Worm (Caenorhabditis elegans) whole organism, young adult: Measurements from ENCODE around the gene C52G5.3.

Experiments used
- C17E4.6 ChIP-seq: fragments of 200-800 bp; sonication (Bioruptor generic); IDR thresholded peaks from 2 replicates; pipeline ENCODE4 v1.3.6; 2022; ENCODE audit warnings: missing genetic modification reagents, missing genetic modification characterization, missing compliant biosample characterization
- D2030.7 ChIP-seq: fragments of 200-800 bp; sonication (Bioruptor generic); IDR thresholded peaks from 2 replicates; pipeline ENCODE4 v1.3.6; 2022; ENCODE audit warnings: missing genetic modification reagents, missing genetic modification characterization, missing compliant biosample characterization
- F22D6.2 ChIP-seq: sonication (generic microtip); optimal IDR thresholded peaks from 2 replicates; lab custom pipeline; 2016; ENCODE audit warnings: mild to moderate bottlenecking, missing genetic modification characterization, missing compliant biosample characterization
- F37B4.10 ChIP-seq: fragments of 200-800 bp; sonication (Bioruptor generic); IDR thresholded peaks from 2 replicates; pipeline ENCODE4 v1.3.6; 2022; ENCODE audit warnings: missing genetic modification characterization, missing compliant biosample characterization
- F49E8.2 ChIP-seq: sonication (generic microtip); optimal IDR thresholded peaks from 3 replicates; lab custom pipeline; 2017; ENCODE audit warnings: missing genetic modification characterization, mild to moderate bottlenecking, missing compliant biosample characterization, antibody characterized with exemption, moderate library complexity; ENCODE audit not compliant: insufficient read depth
- F55B11.4 ChIP-seq: sonication (generic microtip); optimal IDR thresholded peaks from 2 replicates; lab custom pipeline; 2016; ENCODE audit warnings: missing compliant biosample characterization, missing genetic modification characterization, borderline replicate concordance; ENCODE audit not compliant: insufficient read depth
- F57C9.4 ChIP-seq: sonication (generic microtip); optimal IDR thresholded peaks from 2 replicates; lab custom pipeline; 2017; ENCODE audit warnings: mild to moderate bottlenecking, missing genetic modification characterization, missing compliant biosample characterization
- T26A5.8 ChIP-seq: sonication (generic microtip); optimal IDR thresholded peaks from 2 replicates; lab custom pipeline; 2016; ENCODE audit warnings: missing genetic modification characterization, missing compliant biosample characterization
- Y53G8AR.9 ChIP-seq: fragments of 200-800 bp; sonication (Bioruptor generic); conservative IDR thresholded peaks from 2 replicates; pipeline ENCODE4 v1.3.6; 2022; ENCODE audit warnings: missing genetic modification reagents, missing genetic modification characterization, missing compliant biosample characterization
- Y67H2A.10 ChIP-seq: fragments of 200-800 bp; sonication (Bioruptor generic); conservative IDR thresholded peaks from 2 replicates; pipeline ENCODE4 v1.3.6; 2022; ENCODE audit warnings: missing genetic modification reagents, missing genetic modification characterization, missing compliant biosample characterization
- Y95B8A.8 ChIP-seq: fragments of 200-800 bp; sonication (Bioruptor generic); IDR thresholded peaks from 2 replicates; pipeline ENCODE4 v1.3.6; 2022; ENCODE audit warnings: missing genetic modification reagents, missing genetic modification characterization, missing compliant biosample characterization
- akir-1 ChIP-seq: fragments of 200-800 bp; sonication (Bioruptor generic); optimal IDR thresholded peaks from 2 replicates; lab custom pipeline; 2018; ENCODE audit warnings: mild to moderate bottlenecking, missing genetic modification characterization, moderate library complexity, missing compliant biosample characterization
- cebp-1 ChIP-seq, 2 experiments: fragments of 200-800 bp in 1 of 2; sonication (Bioruptor generic) in 1 of 2; sonication (generic microtip) in 1 of 2; IDR thresholded peaks in 1 of 2; optimal IDR thresholded peaks in 1 of 2; 2 replicates each; pipeline versions ENCODE4 v1.3.6 to Lab custom; 2017 to 2022; ENCODE audit warnings: missing compliant biosample characterization in 2 of 2, missing genetic modification characterization in 2 of 2, mild to moderate bottlenecking in 1 of 2, missing genetic modification reagents in 1 of 2, moderate library complexity in 1 of 2
- ceh-91 ChIP-seq: fragments of 200-800 bp; sonication (Bioruptor generic); IDR thresholded peaks from 2 replicates; pipeline ENCODE4 v1.3.6; 2022; ENCODE audit warnings: missing genetic modification reagents, missing genetic modification characterization, missing compliant biosample characterization
- die-1 ChIP-seq: sonication (generic microtip); optimal IDR thresholded peaks from 2 replicates; lab custom pipeline; 2016; ENCODE audit warnings: missing genotype, mild to moderate bottlenecking, missing genetic modification characterization, missing compliant biosample characterization
- dpff-1 ChIP-seq: sonication (generic microtip); optimal IDR thresholded peaks from 2 replicates; lab custom pipeline; 2017; ENCODE audit warnings: mild to moderate bottlenecking, missing genetic modification characterization, missing compliant biosample characterization
- egl-18 ChIP-seq: fragments of 200-800 bp; sonication (Bioruptor generic); IDR thresholded peaks from 2 replicates; pipeline ENCODE4 v1.3.6; 2022; ENCODE audit warnings: missing genetic modification reagents, missing genetic modification characterization, missing compliant biosample characterization
- gei-17 ChIP-seq: fragments of 200-800 bp; sonication (Bioruptor generic); optimal IDR thresholded peaks from 2 replicates; lab custom pipeline; 2018; ENCODE audit warnings: mild to moderate bottlenecking, missing genetic modification characterization, missing compliant biosample characterization
- him-1 ChIP-seq: sonication (generic microtip); optimal IDR thresholded peaks from 2 replicates; lab custom pipeline; 2016; ENCODE audit warnings: missing genotype, missing genetic modification reagents, missing genetic modification characterization, missing compliant biosample characterization
- hlh-12 ChIP-seq: sonication (generic microtip); optimal IDR thresholded peaks from 2 replicates; lab custom pipeline; 2016; ENCODE audit warnings: missing genetic modification characterization, missing compliant biosample characterization
- hmg-20 ChIP-seq: fragments of 200-800 bp; sonication (Bioruptor generic); IDR thresholded peaks from 2 replicates; pipeline ENCODE4 v1.3.6; 2022; ENCODE audit warnings: missing genetic modification reagents, missing genetic modification characterization, missing compliant biosample characterization
- lir-1 ChIP-seq: fragments of 200-800 bp; sonication (Bioruptor generic); conservative IDR thresholded peaks from 2 replicates; pipeline ENCODE4 v1.3.6; 2022; ENCODE audit warnings: missing genetic modification reagents, missing genetic modification characterization, missing compliant biosample characterization
- lsl-1 ChIP-seq: fragments of 200-800 bp; sonication (Bioruptor generic); optimal IDR thresholded peaks from 2 replicates; lab custom pipeline; 2018; ENCODE audit warnings: mild to moderate bottlenecking, missing genetic modification characterization, moderate library complexity, missing compliant biosample characterization
- lsy-27 ChIP-seq: sonication (generic microtip); optimal IDR thresholded peaks from 2 replicates; lab custom pipeline; 2017; ENCODE audit warnings: missing genetic modification characterization, mild to moderate bottlenecking, missing compliant biosample characterization, antibody characterized with exemption, missing genotype, borderline replicate concordance; ENCODE audit not compliant: insufficient read depth
- madf-6 ChIP-seq: fragments of 200-800 bp; sonication (Bioruptor generic); IDR thresholded peaks from 2 replicates; pipeline ENCODE4 v1.3.6; 2022; ENCODE audit warnings: missing genetic modification reagents, missing genetic modification characterization, missing compliant biosample characterization
- mxl-1 ChIP-seq: sonication (generic microtip); optimal IDR thresholded peaks from 2 replicates; lab custom pipeline; 2016; ENCODE audit warnings: missing genetic modification characterization, missing compliant biosample characterization
- nfya-2 ChIP-seq: fragments of 200-800 bp; sonication (Bioruptor generic); IDR thresholded peaks from 2 replicates; pipeline ENCODE4 v1.3.6; 2022; ENCODE audit warnings: missing genetic modification reagents, missing genetic modification characterization, missing compliant biosample characterization
- nhr-27 ChIP-seq: fragments of 200-800 bp; sonication (Bioruptor generic); optimal IDR thresholded peaks from 2 replicates; lab custom pipeline; 2018; ENCODE audit warnings: mild to moderate bottlenecking, missing genetic modification characterization, moderate library complexity, missing compliant biosample characterization
- nhr-80 ChIP-seq: sonication (generic microtip); optimal IDR thresholded peaks from 2 replicates; lab custom pipeline; 2016; ENCODE audit warnings: missing genetic modification characterization, missing compliant biosample characterization
- sdz-38 ChIP-seq: sonication (generic microtip); optimal IDR thresholded peaks from 2 replicates; lab custom pipeline; 2016; ENCODE audit warnings: missing genotype, missing genetic modification characterization, missing compliant biosample characterization
- snpc-4 ChIP-seq, 5 experiments: fragments of 150-350 bp in 1 of 5; sonication (generic microtip) in 4 of 5; optimal IDR thresholded peaks; 2 replicates each; lab custom pipeline; 2014 to 2018; ENCODE audit warnings: missing genetic modification characterization in 5 of 5, missing biosample characterization in 3 of 5, antibody characterized with exemption in 2 of 5, mild to moderate bottlenecking in 2 of 5, missing compliant biosample characterization in 2 of 5, missing genotype in 2 of 5, moderate library complexity in 2 of 5, missing genetic modification reagents in 1 of 5
- somi-1 ChIP-seq: fragments of 200-800 bp; sonication (Bioruptor generic); optimal IDR thresholded peaks from 2 replicates; lab custom pipeline; 2018; ENCODE audit warnings: mild to moderate bottlenecking, missing genetic modification characterization, missing compliant biosample characterization
- xnd-1 ChIP-seq: sonication (generic microtip); optimal IDR thresholded peaks from 2 replicates; lab custom pipeline; 2016; ENCODE audit warnings: missing genotype, missing genetic modification reagents, missing genetic modification characterization, missing compliant biosample characterization
- ztf-22 ChIP-seq: fragments of 200-800 bp; sonication (Bioruptor generic); optimal IDR thresholded peaks from 2 replicates; lab custom pipeline; 2018; ENCODE audit warnings: mild to moderate bottlenecking, missing genetic modification characterization, moderate library complexity, missing compliant biosample characterization
- ztf-25 ChIP-seq: fragments of 200-800 bp; sonication (Bioruptor generic); IDR thresholded peaks from 2 replicates; pipeline ENCODE4 v1.3.6; 2022; ENCODE audit warnings: missing genetic modification reagents, missing genetic modification characterization, missing compliant biosample characterization
- ztf-26 ChIP-seq: sonication (generic microtip); optimal IDR thresholded peaks from 2 replicates; lab custom pipeline; 2017; ENCODE audit warnings: missing genetic modification characterization, missing compliant biosample characterization

Gene C52G5.3

DNA sequence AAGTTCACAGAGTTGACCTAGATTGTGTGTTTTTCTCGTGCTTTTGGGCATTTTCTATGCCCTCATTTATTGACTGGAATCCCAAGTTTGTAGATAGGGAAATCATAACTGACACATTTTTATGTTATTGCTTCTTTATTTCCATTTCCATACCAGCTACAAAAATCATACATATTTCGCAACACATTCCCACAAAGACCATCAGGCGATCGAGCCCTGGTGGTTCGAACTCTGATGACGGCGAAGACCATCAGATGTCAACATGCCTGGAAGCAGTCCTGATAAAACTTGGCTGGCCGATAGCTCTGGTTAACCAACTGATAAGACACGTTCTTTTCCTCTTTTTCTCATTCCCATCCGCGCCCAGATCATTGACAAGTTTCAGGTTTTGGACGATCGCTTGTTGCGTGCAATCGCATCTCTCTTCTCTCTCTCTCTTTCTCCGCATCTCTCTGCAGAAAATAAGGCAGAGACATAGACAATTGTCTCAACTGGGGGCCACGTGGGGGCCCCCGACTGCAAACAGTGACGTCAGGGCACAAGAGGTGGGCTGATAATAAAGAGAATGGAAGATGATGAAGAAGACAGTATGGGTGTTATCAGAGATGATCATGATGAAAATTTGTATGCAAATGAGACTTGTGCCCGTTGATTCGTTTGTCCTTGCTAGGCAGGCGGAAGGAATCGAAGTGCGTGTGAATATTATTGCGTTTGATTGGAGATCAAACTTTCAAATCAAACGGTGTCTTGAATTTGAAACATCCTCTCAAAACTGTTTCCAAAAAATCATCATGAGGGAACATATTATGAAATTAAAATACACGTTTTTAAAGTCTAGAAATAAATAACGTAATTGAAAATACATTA lies 26.3 kb upstream of the C52G5.3 start (continued):
- TF ChIP-seq Y67H2A.10 (GFP tag; lab: Robert Waterston, UW) (no peak), hlh-12 (no peak), nhr-80 (tag; lab: Kevin White, UChicago) (peak; percentile 100), C17E4.6 (GFP tag; lab: Robert Waterston, UW) (no peak), ztf-25 (no peak), mxl-1 (tag; lab: Kevin White, UChicago) (peak; percentile 12), xnd-1 (tag; lab: Kevin White, UChicago) (no peak), F22D6.2 (tag; lab: Kevin White, UChicago) (peak; percentile 85), Y95B8A.8 (GFP tag; lab: Robert Waterston, UW) (no peak), ztf-22 (GFP tag; lab: Kevin White, UChicago) (peak; percentile 99), nhr-27 (no peak), F57C9.4 (tag; lab: Kevin White, UChicago) (no peak), egl-18 (GFP tag; lab: Robert Waterston, UW) (no peak), somi-1 (GFP tag; lab: Kevin White, UChicago) (peak; percentile 91), akir-1 (GFP tag; lab: Kevin White, UChicago) (no peak), nfya-2 (GFP tag; lab: Robert Waterston, UW) (no peak), ztf-26 (tag; lab: Kevin White, UChicago) (peak; percentile 90), dpff-1 (tag; lab: Kevin White, UChicago) (no peak), F37B4.10 (GFP tag; lab: Robert Waterston, UW) (0 out of 2 replicates have a peak, but pooled peaks have one; percentile 4), lsy-27 (no peak), lsl-1 (no peak), snpc-4 (GFP tag; optimal IDR thresholded peaks at IDR 0.05; lab: Kevin White, UChicago) (no peak), snpc-4 (tag; optimal IDR thresholded peaks at IDR 0.05; lab: Kevin White, UChicago) (peak in 2 of 4 experiments; percentile 44 to 51), him-1 (no peak), ceh-91 (GFP tag; lab: Robert Waterston, UW) (no peak), gei-17 (GFP tag; lab: Kevin White, UChicago) (peak; percentile 70), T26A5.8 (tag; lab: Kevin White, UChicago) (no peak), die-1 (tag; lab: Kevin White, UChicago) (peak; percentile 40), F49E8.2 (tag; lab: Kevin White, UChicago) (no peak), madf-6 (GFP tag; lab: Robert Waterston, UW) (no peak), sdz-38 (no peak), F55B11.4 (no peak), D2030.7 (GFP tag; lab: Robert Waterston, UW) (no peak), Y53G8AR.9 (GFP tag; lab: Robert Waterston, UW) (peak; percentile 64; the same call in 1 of the 2 replicates)

DNA sequence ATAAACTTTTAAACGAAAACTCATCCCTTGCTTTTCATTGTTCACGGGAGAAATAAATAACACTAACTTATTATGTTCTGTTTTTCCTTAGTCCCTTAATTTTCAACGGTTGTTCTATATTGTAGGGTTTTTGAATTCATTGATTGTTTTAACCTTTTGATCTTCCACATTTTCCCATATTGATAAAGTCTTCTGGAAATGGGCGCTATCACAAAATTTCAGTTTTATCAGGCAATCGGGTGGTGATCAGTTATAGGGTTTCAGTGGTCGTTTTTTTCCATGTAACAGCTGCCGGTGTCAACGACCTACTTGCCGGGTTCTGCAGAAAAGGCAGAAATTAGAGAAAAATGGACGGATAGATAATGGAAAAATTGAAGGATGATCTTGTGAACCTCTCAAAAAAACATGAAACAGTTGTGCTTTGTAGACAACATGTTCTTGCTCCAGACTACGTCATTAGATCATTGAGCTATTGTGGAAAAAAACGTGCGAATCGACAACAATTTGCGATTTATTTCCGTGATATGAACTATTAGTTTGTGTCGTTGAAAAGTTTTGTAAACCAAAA lies 24.0 kb upstream of the C52G5.3 start:
- TF ChIP-seq hmg-20 = no peak
- no peak for TF ChIP-seq cebp-1 (GFP tag; IDR thresholded peaks at IDR 0.05; lab: Robert Waterston, UW)
- peak; percentile 9 for TF ChIP-seq cebp-1 (tag; optimal IDR thresholded peaks at IDR 0.05; lab: Kevin White, UChicago)
- no peak for TF ChIP-seq lir-1
- TF ChIP-seq nhr-80 (tag; lab: Kevin White, UChicago) = peak; percentile 12
- 0 out of 2 replicates have a peak, but pooled peaks have one; percentile 47 for TF ChIP-seq Y53G8AR.9 (GFP tag; lab: Robert Waterston, UW)
- TF ChIP-seq F57C9.4 (tag; lab: Kevin White, UChicago) = no peak
